Worm (Caenorhabditis elegans) whole organism, L4/young adult: ENCODE measurements around the gene C25E10.4.

Experiments
- W03F9.2 ChIP-seq: fragments of 150-350 bp; optimal IDR thresholded peaks from 2 replicates; lab custom pipeline; 2014; ENCODE audit warnings: missing biosample characterization, missing genetic modification characterization
- dao-5 ChIP-seq: sonication (generic microtip); optimal IDR thresholded peaks from 2 replicates; lab custom pipeline; 2016; ENCODE audit warnings: missing genotype, missing genetic modification characterization, moderate library complexity, missing compliant biosample characterization
- him-1 ChIP-seq: sonication (generic microtip); optimal IDR thresholded peaks from 2 replicates; lab custom pipeline; 2016; ENCODE audit warnings: missing genotype, missing genetic modification reagents, missing genetic modification characterization, missing compliant biosample characterization

The C25E10.4 gene

DNA sequence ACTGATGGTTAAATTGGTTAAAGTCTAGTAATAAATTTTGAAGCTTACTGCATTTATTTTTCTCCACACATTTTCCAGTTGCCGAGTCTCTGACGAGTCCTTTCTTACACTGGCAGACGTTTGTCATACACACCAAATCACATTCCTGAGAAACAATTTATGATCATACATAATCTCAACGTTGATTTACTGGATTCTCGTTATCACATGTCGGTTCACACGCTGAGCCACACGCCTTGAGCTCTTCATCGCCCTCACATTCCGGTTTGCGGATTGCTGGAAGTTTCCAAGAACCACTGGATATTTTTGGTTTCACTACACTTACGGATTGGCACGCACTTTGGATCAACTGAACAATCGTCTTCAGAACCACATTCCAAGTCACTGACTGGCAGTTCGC lies 22.3 kb downstream of the C25E10.4 start:
- TF ChIP-seq dao-5 (tag; lab: Kevin White, UChicago) = no peak

DNA sequence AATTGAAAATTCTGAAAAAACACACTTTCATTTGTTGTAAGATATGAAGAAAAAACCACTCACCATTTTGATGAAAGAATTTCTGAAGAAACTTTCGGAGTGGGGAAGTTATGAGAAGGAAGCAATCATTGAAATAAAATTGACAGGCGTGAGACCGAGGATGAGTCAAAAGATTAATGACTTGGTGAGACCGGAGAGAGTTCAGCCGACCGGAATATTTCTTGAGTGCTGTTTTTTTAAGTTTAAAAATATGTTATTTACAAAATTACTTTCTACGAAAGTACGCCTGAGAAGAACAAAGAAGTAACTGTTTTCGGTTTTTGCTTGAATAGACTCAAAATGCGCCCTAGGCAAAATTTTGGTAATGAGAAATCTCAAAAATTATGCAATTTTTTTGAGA lies 22.9 kb downstream of the C25E10.4 start, which contains the start of gene C25E10.10:
C25E10.10 (minus strand) TSS at position 101 of the 400 bp plus-strand sequence.
- TF ChIP-seq him-1 (no peak), dao-5 (tag; lab: Kevin White, UChicago) (no peak), W03F9.2 (tag; lab: Kevin White, UChicago) (no peak)

DNA sequence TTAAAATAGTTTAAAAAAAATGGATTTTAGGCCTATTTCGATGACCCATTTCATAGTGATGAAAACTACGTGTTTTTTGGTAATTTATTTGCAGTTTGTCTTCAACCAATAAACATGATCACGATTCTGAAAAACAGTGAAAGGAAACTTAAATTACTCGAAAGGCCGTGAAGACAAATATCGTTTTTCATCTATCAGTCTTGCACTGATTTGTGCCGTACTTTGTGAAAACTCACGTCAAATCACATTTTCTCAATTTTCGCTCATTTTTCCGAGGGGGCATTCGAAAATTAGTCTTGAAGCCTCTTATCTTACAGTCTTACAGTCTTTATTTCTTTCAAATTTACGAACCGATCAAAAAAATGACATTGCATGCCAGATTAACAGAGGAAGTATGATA lies 25.3 kb downstream of the C25E10.4 start, which contains the start of gene C25E10.11:
C25E10.11 (minus strand) TSS at position 101 of the 400 bp plus-strand sequence.
- TF ChIP-seq dao-5 (tag; lab: Kevin White, UChicago) (no peak), him-1 (no peak), W03F9.2 (tag; lab: Kevin White, UChicago) (no peak)

DNA sequence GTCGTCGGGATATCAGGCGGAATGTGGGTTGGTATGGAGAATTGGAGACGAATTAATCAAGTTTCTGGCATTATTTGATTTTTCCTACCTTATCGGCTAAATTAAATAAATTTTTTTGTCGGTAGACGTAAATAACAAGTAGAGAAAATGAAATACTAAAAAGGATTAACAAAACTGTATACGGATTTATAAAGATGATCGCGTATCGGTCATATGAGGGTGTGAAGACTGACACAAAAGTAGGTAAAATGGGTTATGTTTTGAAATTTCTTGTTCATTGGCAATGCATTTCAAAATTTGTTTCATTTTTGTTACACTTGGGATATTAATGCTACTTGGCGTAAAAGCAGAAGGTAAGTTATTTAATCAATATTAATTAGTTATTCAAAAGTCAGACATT lies 26.1 kb downstream of the C25E10.4 start, which contains the start of the genes C25E10.16 and C25E10.13:
C25E10.16 (minus strand) TSS at position 101 of the 400 bp plus-strand sequence.
C25E10.13 (plus strand) TSS at position 256 of the 400 bp plus-strand sequence.
- TF ChIP-seq him-1 (no peak), dao-5 (tag; lab: Kevin White, UChicago) (no peak)

DNA sequence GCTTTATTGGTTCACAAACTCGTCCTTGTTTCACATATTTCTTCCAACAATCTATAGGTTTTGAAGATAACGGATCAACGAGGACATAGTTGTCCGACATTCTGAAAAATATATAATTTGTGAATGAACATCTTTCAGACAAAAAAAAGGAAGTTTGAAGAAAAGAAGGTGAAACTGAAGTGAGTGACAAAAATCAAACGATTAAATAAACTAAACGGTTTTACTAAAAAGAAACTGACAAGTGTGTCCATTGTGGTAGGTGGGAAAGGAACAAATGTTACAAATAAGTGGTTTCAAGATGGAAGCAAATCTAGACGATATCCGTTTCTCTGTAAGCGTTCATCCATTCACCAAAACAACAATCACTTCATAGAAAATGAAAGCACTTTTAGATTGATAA lies 29.0 kb downstream of the C25E10.4 start, which contains the start of gene C25E10.12:
C25E10.12 (minus strand) TSS at position 101 of the 400 bp plus-strand sequence.
- no peak for TF ChIP-seq W03F9.2 (tag; lab: Kevin White, UChicago)
- no peak for TF ChIP-seq dao-5 (tag; lab: Kevin White, UChicago)
- TF ChIP-seq him-1 = no peak

DNA sequence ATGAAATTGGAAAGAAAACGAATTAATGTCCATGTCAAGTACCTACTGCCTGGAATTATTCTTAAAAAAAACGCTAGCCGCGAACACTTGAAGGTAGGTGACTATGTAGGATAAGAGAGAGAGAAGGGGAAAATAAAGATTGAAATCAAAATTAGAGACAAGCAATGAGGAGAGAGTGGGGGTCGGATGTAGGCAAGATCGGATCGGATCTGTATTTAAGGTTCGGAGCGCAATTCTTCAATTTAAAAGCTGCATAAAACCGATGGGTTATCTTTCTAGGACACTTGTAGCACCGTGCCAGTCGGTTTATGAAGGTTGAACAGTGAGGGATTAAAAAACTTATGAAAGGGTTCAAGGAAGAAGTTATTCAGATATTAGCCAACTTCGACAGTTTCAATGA lies 29.8 kb downstream of the C25E10.4 start:
- TF ChIP-seq W03F9.2 (tag; lab: Kevin White, UChicago) = no peak
- TF ChIP-seq dao-5 (tag; lab: Kevin White, UChicago) = no peak

DNA sequence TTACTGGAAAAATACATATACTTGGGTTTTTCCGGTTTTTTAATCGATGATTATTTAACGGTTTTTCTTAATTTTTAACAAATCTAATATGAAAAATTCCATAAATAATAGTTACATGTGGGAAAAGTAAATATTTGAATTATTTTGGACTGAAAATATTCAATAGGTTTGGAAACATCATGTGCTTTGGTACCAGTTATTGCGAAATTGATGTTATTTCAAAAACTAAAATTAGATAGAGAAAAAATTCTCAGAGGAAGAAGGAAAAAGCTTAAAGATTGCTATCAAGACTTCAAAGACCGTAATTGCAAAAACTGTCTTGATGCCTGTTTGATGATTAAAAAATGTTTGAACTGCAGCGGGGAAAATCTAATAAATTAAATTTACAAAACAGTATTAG lies 31.6 kb downstream of the C25E10.4 start:
- TF ChIP-seq him-1 (no peak), W03F9.2 (tag; lab: Kevin White, UChicago) (no peak), dao-5 (tag; lab: Kevin White, UChicago) (no peak)

DNA sequence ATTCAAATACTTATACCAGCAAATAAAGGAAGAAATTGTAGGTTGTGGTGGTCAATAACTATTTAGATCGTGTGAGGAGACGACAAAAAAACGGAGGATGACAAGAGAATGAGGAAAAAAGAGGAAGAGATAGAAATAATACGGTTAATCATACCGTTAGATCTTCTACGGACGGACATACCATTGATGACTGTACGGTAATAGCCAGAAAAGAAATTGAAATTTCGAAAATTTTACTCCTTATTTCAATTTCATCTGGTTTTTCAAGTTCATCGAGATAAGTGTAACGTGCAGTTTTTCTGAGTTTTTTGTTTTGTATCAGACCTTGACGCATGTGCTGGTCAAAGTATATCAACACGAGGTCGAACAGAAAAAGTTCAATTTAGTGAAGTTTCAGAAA lies 32.5 kb downstream of the C25E10.4 start:
- TF ChIP-seq W03F9.2 (tag; lab: Kevin White, UChicago) = no peak
- TF ChIP-seq him-1 = no peak
- TF ChIP-seq dao-5 (tag; lab: Kevin White, UChicago) = no peak

DNA sequence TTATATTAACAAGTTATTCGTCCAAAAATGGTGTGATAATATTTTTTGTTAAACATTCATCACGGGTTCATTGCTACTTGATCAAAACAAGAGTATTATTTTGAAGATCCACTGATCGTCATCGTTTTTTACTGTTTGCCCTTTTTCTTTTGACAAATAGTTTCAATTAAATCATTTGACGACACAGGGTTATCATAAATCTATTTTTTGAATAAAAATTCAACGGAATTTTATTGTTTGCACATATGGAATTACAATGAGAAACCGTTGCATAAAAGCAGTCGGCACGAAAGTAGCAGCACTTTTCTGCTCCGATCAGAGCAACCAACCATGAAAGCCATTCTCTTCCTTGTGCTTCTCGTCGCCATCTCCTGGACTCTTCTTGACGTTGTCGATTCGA lies 34.3 kb downstream of the C25E10.4 start, which contains the start of gene fip-2:
fip-2 (plus strand) TSS at position 301 of the 400 bp plus-strand sequence.
- TF ChIP-seq him-1 = no peak
- no peak for TF ChIP-seq dao-5 (tag; lab: Kevin White, UChicago)
- no peak for TF ChIP-seq W03F9.2 (tag; lab: Kevin White, UChicago)

DNA sequence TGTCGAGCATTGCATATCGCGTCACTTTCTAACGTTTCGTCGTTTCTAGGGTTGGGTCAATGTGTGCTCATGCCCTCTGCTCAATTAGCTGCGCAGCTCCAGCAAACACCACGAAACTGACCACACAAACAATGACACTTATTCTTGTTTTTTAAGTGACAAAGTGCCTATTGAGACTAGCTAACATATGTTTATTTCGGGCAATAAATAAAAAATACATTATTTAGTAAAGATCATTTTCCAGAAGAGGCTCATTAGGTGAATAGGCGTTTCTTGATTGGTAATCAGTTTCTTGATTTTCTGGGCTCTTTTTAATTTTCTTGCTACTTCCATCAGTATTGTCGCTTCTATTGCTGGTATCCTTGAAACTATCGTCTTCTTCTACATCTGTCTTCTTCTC lies 36.3 kb downstream of the C25E10.4 start, which contains the start of gene T27E4.5:
T27E4.5 (minus strand) TSS at position 101 of the 400 bp plus-strand sequence.
- no peak for TF ChIP-seq W03F9.2 (tag; lab: Kevin White, UChicago)
- TF ChIP-seq him-1 = no peak
- TF ChIP-seq dao-5 (tag; lab: Kevin White, UChicago) = no peak

DNA sequence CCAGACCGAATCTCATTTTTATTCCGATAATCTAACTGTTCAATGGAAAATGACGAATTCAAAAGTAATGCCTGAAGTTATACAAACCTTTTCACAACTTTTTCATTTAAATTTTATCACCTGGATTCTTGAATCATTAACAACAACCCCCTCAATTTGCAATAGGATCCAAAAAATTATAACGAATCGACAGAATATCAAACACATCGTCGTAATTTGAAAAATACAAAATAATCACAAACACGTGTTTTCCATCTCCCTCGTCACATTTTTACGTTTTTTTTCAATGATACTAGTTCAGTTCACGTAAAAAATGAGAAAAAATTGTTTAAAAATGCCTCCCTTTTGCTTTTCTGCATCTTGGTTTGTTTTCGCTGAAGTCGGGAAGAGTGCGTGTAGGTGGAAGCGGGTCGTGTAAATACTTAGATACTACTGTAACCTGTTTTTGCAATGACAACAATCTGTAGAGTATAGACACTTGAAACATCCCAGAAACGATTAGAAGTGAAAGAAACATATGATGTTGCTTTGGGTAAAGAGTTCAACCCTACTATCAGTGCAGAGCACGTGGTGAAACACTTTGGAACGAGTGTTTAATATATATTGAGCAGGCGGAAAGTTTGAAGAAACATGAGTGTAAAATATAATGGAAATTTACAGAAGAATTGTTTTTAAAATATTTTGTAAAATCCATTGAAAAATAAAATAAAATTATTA lies 40.1 kb downstream of the C25E10.4 start, which contains the start of gene oac-50:
oac-50 (minus strand) TSS at position 219 of the 717 bp plus-strand sequence.
- no peak for TF ChIP-seq W03F9.2 (tag; lab: Kevin White, UChicago)
- TF ChIP-seq him-1 = no peak
- no peak for TF ChIP-seq dao-5 (tag; lab: Kevin White, UChicago)

DNA sequence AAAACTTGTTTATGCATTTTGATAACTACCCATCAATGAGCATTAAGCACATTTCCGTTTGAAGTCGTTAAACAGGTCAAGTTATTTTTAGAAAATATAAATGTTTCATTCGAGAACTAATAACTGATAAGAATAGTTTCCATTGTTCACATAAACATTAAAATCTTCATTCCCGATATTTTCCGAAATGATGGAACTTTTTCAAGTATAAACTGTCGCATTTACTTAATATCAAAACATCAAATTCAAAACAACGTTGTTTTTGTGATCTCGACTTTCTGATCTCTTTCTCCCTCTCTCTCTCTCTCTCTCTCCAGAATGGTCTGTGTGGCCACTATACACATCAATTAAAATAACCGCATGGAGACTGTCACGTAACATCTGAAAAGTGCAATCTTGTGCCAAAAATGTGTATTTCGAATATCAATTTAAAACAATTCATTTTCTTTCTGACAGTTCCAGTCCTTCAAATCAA lies 41.0 kb downstream of the C25E10.4 start:
- TF ChIP-seq him-1 (no peak), dao-5 (tag; lab: Kevin White, UChicago) (no peak), W03F9.2 (tag; lab: Kevin White, UChicago) (no peak)

DNA sequence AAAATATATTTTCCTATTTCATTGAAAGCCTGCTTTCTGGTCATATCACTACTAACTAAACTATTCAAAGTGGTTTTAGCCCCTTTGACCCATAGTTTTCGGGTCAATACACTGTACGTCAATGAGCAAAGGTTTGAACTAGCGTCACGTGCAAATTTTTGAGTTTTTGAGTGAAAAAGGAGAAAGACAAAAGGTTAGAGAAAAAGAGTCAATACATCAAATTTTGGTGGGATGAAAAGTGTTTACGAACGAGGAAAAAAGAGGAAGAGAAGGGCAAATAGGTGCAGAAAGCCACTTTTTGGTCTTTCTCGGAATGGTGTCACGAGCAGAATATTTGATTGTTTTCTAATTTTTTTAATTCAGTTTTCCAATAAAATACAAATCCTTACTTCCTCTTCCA lies 42.5 kb downstream of the C25E10.4 start:
- no peak for TF ChIP-seq dao-5 (tag; lab: Kevin White, UChicago)
- TF ChIP-seq him-1 = no peak
- TF ChIP-seq W03F9.2 (tag; lab: Kevin White, UChicago) = no peak

DNA sequence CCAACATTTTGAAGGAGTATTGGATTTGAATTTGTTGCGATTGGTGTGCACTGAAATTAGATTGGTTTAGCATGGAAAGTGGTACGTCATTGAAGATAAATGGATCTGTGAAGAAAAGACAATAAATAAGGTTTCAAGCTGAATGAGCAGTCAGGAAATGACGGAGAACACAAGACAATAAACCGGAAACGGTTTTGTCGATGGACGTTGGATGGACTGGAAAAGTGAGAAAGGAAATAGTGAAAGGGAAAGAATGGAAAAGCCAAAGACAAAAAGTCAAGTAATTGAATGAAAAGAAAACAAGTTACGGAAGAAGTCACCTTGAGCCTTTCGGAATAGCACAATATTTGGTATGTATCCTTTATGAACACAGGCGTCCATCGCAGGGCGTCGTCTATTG lies 42.9 kb downstream of the C25E10.4 start, which contains the start of gene T27E4.7:
T27E4.7 (minus strand) TSS at position 50 of the 400 bp plus-strand sequence.
- TF ChIP-seq dao-5 (tag; lab: Kevin White, UChicago) (no peak), him-1 (no peak), W03F9.2 (tag; lab: Kevin White, UChicago) (no peak)
